Fruit fly (Drosophila melanogaster) whole organism, adult: ENCODE measurements around the gene CG14418.

ENCODE experiments used
- CG11617 ChIP-seq: fragments of 200-800 bp; sonication (Bioruptor generic); optimal IDR thresholded peaks from 2 replicates; lab custom pipeline; 2017; ENCODE audit warnings: mild to moderate bottlenecking, missing biosample characterization, missing genetic modification reagents, missing genetic modification characterization
- CG12768 ChIP-seq: fragments of 200-800 bp; sonication (Bioruptor generic); optimal IDR thresholded peaks from 2 replicates; lab custom pipeline; 2017; ENCODE audit warnings: missing biosample characterization, missing genetic modification characterization, mild to moderate bottlenecking, moderate library complexity, missing genetic modification reagents
- CG5204 ChIP-seq: fragments of 200-800 bp; sonication (Bioruptor generic); optimal IDR thresholded peaks from 2 replicates; lab custom pipeline; 2016; ENCODE audit warnings: missing biosample characterization, missing genetic modification characterization
- Clk ChIP-seq: fragments of 200-800 bp; sonication (Bioruptor generic); optimal IDR thresholded peaks from 2 replicates; lab custom pipeline; 2017; ENCODE audit warnings: missing biosample characterization, missing genetic modification characterization
- Hr96 ChIP-seq: fragments of 200-800 bp; sonication (Bioruptor generic); optimal IDR thresholded peaks from 2 replicates; lab custom pipeline; 2016; ENCODE audit warnings: missing biosample characterization, missing genetic modification characterization
- Mnt ChIP-seq: fragments of 200-800 bp; sonication (Bioruptor generic); optimal IDR thresholded peaks from 2 replicates; lab custom pipeline; 2016; ENCODE audit warnings: missing biosample characterization, mild to moderate bottlenecking, missing genetic modification characterization
- cnc ChIP-seq, 2 experiments: fragments of >200 bp; optimal IDR thresholded peaks; 2 replicates each; lab custom pipeline; 2017
- kay ChIP-seq: fragments of 200-800 bp; sonication (Bioruptor generic); peaks from one replicate; lab custom pipeline; 2016; ENCODE audit warnings: missing biosample characterization, missing genetic modification characterization, borderline replicate concordance
- ovo ChIP-seq: fragments of 200-800 bp; sonication (Bioruptor generic); optimal IDR thresholded peaks from 2 replicates; lab custom pipeline; 2016; ENCODE audit warnings: missing biosample characterization, missing genetic modification characterization
- toe ChIP-seq: fragments of 200-800 bp; sonication (Bioruptor generic); optimal IDR thresholded peaks from 2 replicates; lab custom pipeline; 2016; ENCODE audit warnings: missing biosample characterization, missing genetic modification characterization

DNA sequence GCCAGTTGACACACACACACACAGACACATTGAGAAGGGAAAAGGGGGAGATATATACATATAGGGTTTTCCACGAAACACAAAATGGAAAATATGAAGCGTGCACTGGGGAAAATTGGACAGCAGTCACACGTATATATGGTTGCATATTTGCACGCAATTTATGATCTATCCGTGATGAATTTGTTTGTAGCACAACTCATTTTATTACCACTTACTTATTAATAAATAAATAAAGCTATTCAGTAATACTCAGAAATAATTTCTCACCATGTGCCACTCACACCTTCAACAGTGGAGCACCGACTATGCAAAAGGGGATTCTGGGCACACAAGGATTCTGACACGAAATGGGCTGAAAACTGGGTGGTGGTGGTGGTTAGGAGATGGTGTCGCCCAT lies 30.6 kb upstream of the CG14418 start:
- TF ChIP-seq Hr96 (GFP tag; lab: Kevin White, UChicago) (no peak), cnc (optimal IDR thresholded peaks at IDR 0.05; lab: Kevin White, UChicago) (no peak), kay (GFP tag; lab: Kevin White, UChicago) (no peak), Mnt (GFP tag; lab: Kevin White, UChicago) (no peak), ovo (GFP tag; lab: Kevin White, UChicago) (no peak), toe (GFP tag; lab: Kevin White, UChicago) (no peak), CG5204 (GFP tag; lab: Kevin White, UChicago) (no peak), CG12768 (no peak), Clk (GFP tag; lab: Kevin White, UChicago) (no peak), CG11617 (no peak)
